Fruit fly (Drosophila melanogaster) whole organism, embryonic: Measurements from ENCODE around the gene CG6959.

Experiments
- B-H1 ChIP-seq: fragments of 200-800 bp; sonication (Bioruptor generic); IDR thresholded peaks from 3 replicates; pipeline ENCODE4 v1.3.6; 2022; ENCODE audit warnings: missing biosample characterization, missing genetic modification characterization
- Bteb2 ChIP-seq: fragments of 200-800 bp; sonication (Bioruptor generic); optimal IDR thresholded peaks from 2 replicates; lab custom pipeline; 2016; ENCODE audit warnings: missing biosample characterization, missing genetic modification characterization
- CG10462 ChIP-seq: fragments of 200-800 bp; sonication (Bioruptor generic); optimal IDR thresholded peaks from 2 replicates; lab custom pipeline; 2016; ENCODE audit warnings: missing biosample characterization, missing genetic modification characterization
- CG11560 ChIP-seq: fragments of 200-800 bp; sonication (Bioruptor generic); IDR thresholded peaks from 3 replicates; pipeline ENCODE4 v1.3.6; 2022; ENCODE audit warnings: missing biosample characterization, missing genetic modification characterization
- CG12155 ChIP-seq: fragments of 200-800 bp; sonication (Bioruptor generic); optimal IDR thresholded peaks from 3 replicates; lab custom pipeline; 2016; ENCODE audit warnings: missing biosample characterization, missing genetic modification characterization
- CG13296 ChIP-seq: fragments of 200-800 bp; sonication (Bioruptor generic); optimal IDR thresholded peaks from 3 replicates; lab custom pipeline; 2018; ENCODE audit warnings: missing biosample characterization, mild to moderate bottlenecking, missing genetic modification characterization
- CG14710 ChIP-seq: fragments of 200-800 bp; sonication (Bioruptor generic); optimal IDR thresholded peaks from 3 replicates; lab custom pipeline; 2019; ENCODE audit warnings: missing biosample characterization, mild to moderate bottlenecking, missing genetic modification characterization, moderate library complexity
- CG16813 ChIP-seq: fragments of 200-800 bp; sonication (Bioruptor generic); IDR thresholded peaks from 3 replicates; pipeline ENCODE4 v1.3.6; 2022; ENCODE audit warnings: missing biosample characterization, missing genetic modification characterization; ENCODE audit not compliant: partially characterized antibody
- CG17328 ChIP-seq: fragments of 200-800 bp; sonication (Bioruptor generic); IDR thresholded peaks from 2 replicates; pipeline ENCODE4 v1.3.6; 2022; ENCODE audit warnings: missing biosample characterization, missing genetic modification characterization
- CG18599 ChIP-seq: fragments of 200-800 bp; sonication (Bioruptor generic); optimal IDR thresholded peaks from 3 replicates; lab custom pipeline; 2017; ENCODE audit warnings: missing biosample characterization, missing genetic modification characterization, mild to moderate bottlenecking, moderate library complexity, missing genetic modification reagents
- CG18619 ChIP-seq: fragments of 200-800 bp; sonication (Bioruptor generic); optimal IDR thresholded peaks from 3 replicates; lab custom pipeline; 2017; ENCODE audit warnings: missing biosample characterization, mild to moderate bottlenecking, missing genetic modification characterization
- CG33557 ChIP-seq: fragments of 200-800 bp; sonication (Bioruptor generic); optimal IDR thresholded peaks from 2 replicates; lab custom pipeline; 2019; ENCODE audit warnings: missing biosample characterization, mild to moderate bottlenecking, missing genetic modification characterization, moderate library complexity
- CG6765 ChIP-seq: fragments of 200-800 bp; sonication (Bioruptor generic); optimal IDR thresholded peaks from 3 replicates; lab custom pipeline; 2017; ENCODE audit warnings: missing biosample characterization, mild to moderate bottlenecking, missing genetic modification characterization
- CG7556 ChIP-seq: fragments of 200-800 bp; sonication (Bioruptor generic); optimal IDR thresholded peaks from 2 replicates; lab custom pipeline; 2017; ENCODE audit warnings: missing biosample characterization, mild to moderate bottlenecking, missing genetic modification characterization
- CG8359 ChIP-seq: fragments of 200-800 bp; sonication (Bioruptor generic); optimal IDR thresholded peaks from 2 replicates; lab custom pipeline; 2017; ENCODE audit warnings: missing biosample characterization, mild to moderate bottlenecking, missing genetic modification characterization, borderline replicate concordance
- CG8388 ChIP-seq: fragments of 200-800 bp; sonication (Bioruptor generic); optimal IDR thresholded peaks from 2 replicates; lab custom pipeline; 2019; ENCODE audit warnings: missing biosample characterization, mild to moderate bottlenecking, missing genetic modification characterization, moderate library complexity
- Chrac-16 ChIP-seq: fragments of 200-800 bp; sonication (Bioruptor generic); optimal IDR thresholded peaks from 3 replicates; lab custom pipeline; 2016; ENCODE audit warnings: missing biosample characterization, missing genetic modification characterization
- CrebB ChIP-seq: fragments of 200-800 bp; sonication (Bioruptor generic); optimal IDR thresholded peaks from 3 replicates; lab custom pipeline; 2018; ENCODE audit warnings: missing biosample characterization, mild to moderate bottlenecking, missing genetic modification characterization
- Dfd ChIP-seq, 2 experiments: fragments of >200 bp; optimal IDR thresholded peaks; 2 replicates each; lab custom pipeline; 2017; ENCODE audit warnings: missing biosample characterization in 2 of 2, missing genetic modification characterization in 2 of 2
- HLHmδ ChIP-seq: fragments of 200-800 bp; sonication (Bioruptor generic); optimal IDR thresholded peaks from 2 replicates; lab custom pipeline; 2018; ENCODE audit warnings: missing biosample characterization, mild to moderate bottlenecking, missing genetic modification characterization, moderate library complexity
- Hmx ChIP-seq: fragments of 200-800 bp; sonication (Bioruptor generic); optimal IDR thresholded peaks from 2 replicates; lab custom pipeline; 2016; ENCODE audit warnings: missing biosample characterization, missing genetic modification characterization
- Lhr ChIP-seq: fragments of 200-800 bp; sonication (Bioruptor generic); optimal IDR thresholded peaks from 3 replicates; lab custom pipeline; 2017; ENCODE audit warnings: mild to moderate bottlenecking, missing biosample characterization, missing genetic modification reagents, missing genetic modification characterization
- Lpt ChIP-seq: fragments of >200 bp; optimal IDR thresholded peaks from 2 replicates; lab custom pipeline; 2018; ENCODE audit warnings: missing biosample characterization, missing genetic modification characterization
- Med ChIP-seq: fragments of 200-800 bp; sonication (Bioruptor generic); peaks from one replicate; lab custom pipeline; 2016; ENCODE audit warnings: missing biosample characterization, missing genetic modification characterization, mild to moderate bottlenecking, inconsistent platforms, moderate library complexity
- Oli ChIP-seq: fragments of 200-800 bp; sonication (Bioruptor generic); optimal IDR thresholded peaks from 2 replicates; lab custom pipeline; 2018; ENCODE audit warnings: missing biosample characterization, mild to moderate bottlenecking, missing genetic modification characterization, moderate library complexity
- Taf1 ChIP-seq: fragments of 200-800 bp; sonication (Bioruptor generic); IDR thresholded peaks from 2 replicates; pipeline ENCODE4 v1.3.6; 2022; ENCODE audit warnings: missing biosample characterization, missing genetic modification characterization
- Usf ChIP-seq: fragments of 200-800 bp; sonication (Bioruptor generic); optimal IDR thresholded peaks from 2 replicates; lab custom pipeline; 2017; ENCODE audit warnings: missing genotype, missing biosample characterization, missing genetic modification characterization
- aop ChIP-seq: fragments of 200-800 bp; sonication (Bioruptor generic); IDR thresholded peaks from 2 replicates; pipeline ENCODE4 v1.3.6; 2022; ENCODE audit warnings: missing biosample characterization, missing genetic modification characterization
- az2 ChIP-seq: fragments of 200-800 bp; sonication (Bioruptor generic); optimal IDR thresholded peaks from 3 replicates; lab custom pipeline; 2016; ENCODE audit warnings: missing biosample characterization, missing genetic modification characterization
- cad ChIP-seq: fragments of >200 bp; optimal IDR thresholded peaks from 2 replicates; lab custom pipeline; 2017; ENCODE audit warnings: missing biosample characterization, missing genetic modification characterization
- ci ChIP-seq: fragments of 200-800 bp; sonication (Bioruptor generic); IDR thresholded peaks from 3 replicates; pipeline ENCODE4 v1.3.6; 2022; ENCODE audit warnings: missing biosample characterization, missing genetic modification characterization
- crc ChIP-seq: fragments of 200-800 bp; sonication (Bioruptor generic); optimal IDR thresholded peaks from 2 replicates; lab custom pipeline; 2016; ENCODE audit warnings: missing biosample characterization, missing genetic modification characterization
- crol ChIP-seq: fragments of 200-800 bp; sonication (Bioruptor generic); IDR thresholded peaks from 2 replicates; pipeline ENCODE4 v1.3.6; 2022; ENCODE audit warnings: missing biosample characterization, missing genetic modification characterization
- fd3F ChIP-seq: fragments of 200-800 bp; sonication (Bioruptor generic); optimal IDR thresholded peaks from 2 replicates; lab custom pipeline; 2018; ENCODE audit warnings: missing biosample characterization, mild to moderate bottlenecking, missing genetic modification characterization, moderate library complexity
- fru ChIP-seq: fragments of >200 bp; optimal IDR thresholded peaks from 2 replicates; lab custom pipeline; 2017
- grau ChIP-seq: fragments of 200-800 bp; optimal IDR thresholded peaks from 3 replicates; lab custom pipeline; 2019; ENCODE audit warnings: missing biosample characterization, mild to moderate bottlenecking, missing genetic modification characterization, moderate library complexity
- hkb ChIP-seq, 2 experiments: fragments of 200-800 bp in 1 of 2; fragments of >200 bp in 1 of 2; sonication (Bioruptor generic) in 1 of 2; IDR thresholded peaks in 1 of 2; optimal IDR thresholded peaks in 1 of 2; 2 replicates each; pipeline versions ENCODE4 v1.3.6 to Lab custom; 2017 to 2022; ENCODE audit warnings: missing biosample characterization in 1 of 2, missing genetic modification characterization in 1 of 2
- insv ChIP-seq, 2 experiments: fragments of 200-800 bp; sonication (Bioruptor generic); optimal IDR thresholded peaks; 3 replicates each; lab custom pipeline; 2016 to 2018; ENCODE audit warnings: missing biosample characterization in 2 of 2, missing genetic modification characterization in 2 of 2
- nerfin-1 ChIP-seq: fragments of 200-800 bp; sonication (Bioruptor generic); optimal IDR thresholded peaks from 3 replicates; lab custom pipeline; 2019; ENCODE audit warnings: missing biosample characterization, mild to moderate bottlenecking, missing genetic modification characterization, moderate library complexity
- nom ChIP-seq: fragments of 200-800 bp; sonication (Bioruptor generic); optimal IDR thresholded peaks from 2 replicates; lab custom pipeline; 2017; ENCODE audit warnings: missing biosample characterization, missing genetic modification characterization, mild to moderate bottlenecking, moderate library complexity, missing genetic modification reagents
- odd ChIP-seq: fragments of 200-800 bp; sonication (Bioruptor generic); optimal IDR thresholded peaks from 2 replicates; lab custom pipeline; 2017; ENCODE audit warnings: missing biosample characterization, mild to moderate bottlenecking, missing genetic modification characterization
- org-1 ChIP-seq: fragments of 200-800 bp; sonication (Bioruptor generic); optimal IDR thresholded peaks from 2 replicates; lab custom pipeline; 2017; ENCODE audit warnings: missing biosample characterization, missing genetic modification characterization
- ro ChIP-seq: fragments of 200-800 bp; sonication (Bioruptor generic); IDR thresholded peaks from 2 replicates; pipeline ENCODE4 v1.3.6; 2022; ENCODE audit warnings: missing biosample characterization, missing genetic modification characterization
- sim ChIP-seq: fragments of 200-800 bp; sonication (Bioruptor generic); IDR thresholded peaks from 2 replicates; pipeline ENCODE4 v1.3.6; 2022; ENCODE audit warnings: missing biosample characterization, missing genetic modification characterization
- sqz ChIP-seq: fragments of 200-800 bp; sonication (Bioruptor generic); optimal IDR thresholded peaks from 3 replicates; lab custom pipeline; 2018; ENCODE audit warnings: missing biosample characterization, mild to moderate bottlenecking, missing genetic modification characterization
- toy ChIP-seq: fragments of 200-800 bp; sonication (Bioruptor generic); IDR thresholded peaks from 2 replicates; pipeline ENCODE4 v1.3.6; 2022; ENCODE audit warnings: missing biosample characterization, missing genetic modification characterization
- tup ChIP-seq: fragments of 200-800 bp; sonication (Bioruptor generic); optimal IDR thresholded peaks from 2 replicates; lab custom pipeline; 2016; ENCODE audit warnings: missing biosample characterization, mild to moderate bottlenecking, missing genetic modification characterization, moderate library complexity
- vfl ChIP-seq: fragments of 200-800 bp; sonication (Bioruptor generic); optimal IDR thresholded peaks from 2 replicates; lab custom pipeline; 2016; ENCODE audit warnings: missing biosample characterization, missing genetic modification characterization

CG6959 gene

DNA sequence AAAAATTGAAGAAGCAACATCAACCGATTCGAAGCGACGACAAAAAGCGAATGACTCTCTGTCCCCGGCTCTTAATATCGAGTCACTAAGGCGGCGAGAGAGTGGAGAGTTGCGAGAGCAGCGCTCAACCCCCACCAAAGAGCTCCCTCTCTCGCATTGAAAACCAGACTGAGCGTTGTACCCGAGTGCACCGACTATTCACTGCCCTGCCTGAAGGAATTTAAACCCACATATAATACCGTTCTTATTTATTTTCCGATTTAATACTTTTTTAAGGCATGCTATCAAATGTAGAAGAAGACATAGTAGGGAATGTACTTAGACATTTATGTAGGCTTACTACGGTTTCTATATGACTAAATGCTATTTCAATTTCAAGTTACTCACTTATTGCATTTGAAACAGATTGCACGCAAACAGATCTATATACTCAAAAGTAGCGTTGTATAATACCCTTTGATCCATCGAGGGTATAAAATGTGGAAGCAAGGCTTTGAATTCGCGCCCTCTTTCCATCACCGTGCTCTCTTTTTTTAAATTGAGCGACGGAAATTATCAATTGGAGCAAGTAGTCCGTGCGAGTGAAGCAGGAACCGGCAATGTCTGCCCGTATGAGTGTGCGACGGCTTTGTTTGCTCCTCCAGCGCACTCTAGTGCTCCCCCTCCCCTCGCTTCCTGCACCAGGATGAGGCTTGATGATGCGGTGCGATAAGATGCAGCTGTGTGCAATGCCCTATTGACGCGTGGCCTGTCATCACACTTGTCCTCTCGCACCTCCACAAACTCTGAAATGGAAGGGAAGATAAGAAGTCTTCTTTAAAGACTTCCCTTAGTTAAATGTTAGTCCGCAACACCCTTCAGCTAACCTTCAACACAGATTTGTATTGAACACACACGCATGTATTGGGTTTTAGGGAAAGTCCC is 18.1 kb upstream of the CG6959 start, which contains the start of gene mthl5 (continued):
- peak; percentile 59 for TF ChIP-seq fd3F (GFP tag; lab: Kevin White, UChicago)
- TF ChIP-seq Lpt = no peak
- peak; percentile 48 for TF ChIP-seq HLHmδ (GFP tag; lab: Kevin White, UChicago)
- TF ChIP-seq CG17328 (GFP tag; lab: Robert Waterston, UW) = peak; percentile 74
- 0 out of 2 replicates have a peak, but pooled peaks have one; percentile 12 for TF ChIP-seq aop
- TF ChIP-seq Hmx (GFP tag; lab: Kevin White, UChicago) = peak; percentile 44
- TF ChIP-seq Chrac-16 (GFP tag; lab: Kevin White, UChicago) = peak; percentile 88
- TF ChIP-seq Med (GFP tag; lab: Kevin White, UChicago) = peak; percentile 96
- peak; percentile 82 for TF ChIP-seq CG14710 (tag; lab: Kevin White, UChicago)
- no peak for TF ChIP-seq CG16813 (GFP tag; lab: Robert Waterston, UW)
- peak; percentile 41; the same call in 2 of the 3 replicates for TF ChIP-seq B-H1 (GFP tag; lab: Robert Waterston, UW)
- TF ChIP-seq vfl (GFP tag; lab: Kevin White, UChicago) = peak; percentile 41
- no peak for TF ChIP-seq insv (GFP tag; optimal IDR thresholded peaks at IDR 0.05; lab: Kevin White, UChicago)
- TF ChIP-seq Bteb2 (GFP tag; lab: Kevin White, UChicago) = peak; percentile 61
- peak; percentile 69 for TF ChIP-seq CG8359
- peak; percentile 76 for TF ChIP-seq crc (GFP tag; lab: Kevin White, UChicago)
- TF ChIP-seq org-1 (GFP tag; lab: Kevin White, UChicago) = peak; percentile 83
- peak; percentile 47 for TF ChIP-seq tup (GFP tag; lab: Kevin White, UChicago)
- peak; percentile 44 for TF ChIP-seq Lhr (GFP tag; lab: Kevin White, UChicago)
- no peak for TF ChIP-seq sqz
- TF ChIP-seq Oli (tag; lab: Kevin White, UChicago) = peak; percentile 89
- no peak for TF ChIP-seq hkb (optimal IDR thresholded peaks at IDR 0.05; lab: Kevin White, UChicago)
- peak; percentile 81 for TF ChIP-seq hkb (GFP tag; IDR thresholded peaks at IDR 0.05; lab: Robert Waterston, UW)
- TF ChIP-seq toy (GFP tag; lab: Robert Waterston, UW) = no peak
- no peak for TF ChIP-seq CG6765
- peak; percentile 43; the same call in 1 of the 2 replicates for TF ChIP-seq ro (GFP tag; lab: Robert Waterston, UW)
- peak; percentile 42 for TF ChIP-seq CrebB (tag; lab: Kevin White, UChicago)
- no peak for TF ChIP-seq fru (lab: Kevin White, UChicago)
- peak; percentile 59 for TF ChIP-seq CG13296 (GFP tag; lab: Kevin White, UChicago)
- TF ChIP-seq grau = peak; percentile 84
- TF ChIP-seq CG7556 (GFP tag; lab: Kevin White, UChicago) = peak; percentile 88
- TF ChIP-seq Dfd (GFP tag; optimal IDR thresholded peaks at IDR 0.05; lab: Kevin White, UChicago) = no peak
- peak; percentile 22 for TF ChIP-seq odd (GFP tag; lab: Kevin White, UChicago)
- peak; percentile 69 for TF ChIP-seq CG10462
- TF ChIP-seq sim (GFP tag; lab: Robert Waterston, UW) = peak; percentile 11; the same call in 1 of the 2 replicates
- peak; percentile 53; the same call in 1 of the 3 replicates for TF ChIP-seq CG11560 (tag; lab: Robert Waterston, UW)
- peak; percentile 83 for TF ChIP-seq ci (GFP tag; lab: Robert Waterston, UW)
- TF ChIP-seq Usf (GFP tag; lab: Kevin White, UChicago) = peak; percentile 73
- peak; percentile 74 for TF ChIP-seq nom (GFP tag; lab: Kevin White, UChicago)
- peak; percentile 81 for TF ChIP-seq az2 (GFP tag; lab: Kevin White, UChicago)
- TF ChIP-seq CG18599 (GFP tag; lab: Kevin White, UChicago) = peak; percentile 73
- TF ChIP-seq CG8388 (GFP tag; lab: Kevin White, UChicago) = peak; percentile 74
- peak; percentile 76 for TF ChIP-seq CG12155 (GFP tag; lab: Kevin White, UChicago)
- TF ChIP-seq CG33557 = peak; percentile 81
- no peak for TF ChIP-seq cad (GFP tag; lab: Kevin White, UChicago)
- TF ChIP-seq nerfin-1 (tag; lab: Kevin White, UChicago) = peak; percentile 78
- peak; percentile 10; the same call in 1 of the 2 replicates for TF ChIP-seq crol (GFP tag; lab: Robert Waterston, UW)
- peak; percentile 63 for TF ChIP-seq CG18619
- no peak for TF ChIP-seq Taf1 (GFP tag; lab: Robert Waterston, UW)
